Fruit fly (Drosophila melanogaster) whole organism, embryonic: ENCODE measurements around the gene CG18262.

Experiments used
- B-H1 ChIP-seq: fragments of 200-800 bp; sonication (Bioruptor generic); IDR thresholded peaks from 3 replicates; pipeline ENCODE4 v1.3.6; 2022; ENCODE audit warnings: missing biosample characterization, missing genetic modification characterization
- CG10267 ChIP-seq: fragments of 200-800 bp; sonication (Bioruptor generic); optimal IDR thresholded peaks from 2 replicates; lab custom pipeline; 2018; ENCODE audit warnings: missing biosample characterization, mild to moderate bottlenecking, missing genetic modification characterization, moderate library complexity
- CG10366 ChIP-seq: fragments of 200-800 bp; sonication (Bioruptor generic); IDR thresholded peaks from 2 replicates; pipeline ENCODE4 v1.3.6; 2022; ENCODE audit warnings: missing biosample characterization, missing genetic modification characterization
- CG12219 ChIP-seq: fragments of 200-800 bp; sonication (Bioruptor generic); optimal IDR thresholded peaks from 3 replicates; lab custom pipeline; 2018; ENCODE audit warnings: missing biosample characterization, mild to moderate bottlenecking, missing genetic modification characterization
- CG12744 ChIP-seq: fragments of 200-800 bp; sonication (Bioruptor generic); optimal IDR thresholded peaks from 2 replicates; lab custom pipeline; 2016; ENCODE audit warnings: missing biosample characterization, missing genetic modification characterization
- CG13624 ChIP-seq: fragments of 200-800 bp; sonication (Bioruptor generic); optimal IDR thresholded peaks from 2 replicates; lab custom pipeline; 2016; ENCODE audit warnings: missing biosample characterization, missing genetic modification characterization
- CG13775 ChIP-seq: fragments of 200-800 bp; sonication (Bioruptor generic); optimal IDR thresholded peaks from 3 replicates; lab custom pipeline; 2017; ENCODE audit warnings: missing biosample characterization, mild to moderate bottlenecking, missing genetic modification characterization
- CG18011 ChIP-seq: fragments of 200-800 bp; sonication (Bioruptor generic); optimal IDR thresholded peaks from 2 replicates; lab custom pipeline; 2017; ENCODE audit warnings: missing biosample characterization, missing genetic modification characterization, mild to moderate bottlenecking, moderate library complexity, missing genotype
- CG2678 ChIP-seq: fragments of 200-800 bp; sonication (Bioruptor generic); optimal IDR thresholded peaks from 3 replicates; lab custom pipeline; 2019; ENCODE audit warnings: missing biosample characterization, mild to moderate bottlenecking, missing genetic modification characterization, moderate library complexity
- CG3163 ChIP-seq: fragments of 200-800 bp; sonication (Bioruptor generic); optimal IDR thresholded peaks from 3 replicates; lab custom pipeline; 2016; ENCODE audit warnings: missing biosample characterization, missing genetic modification characterization
- CG3847 ChIP-seq: fragments of 200-800 bp; sonication (Bioruptor generic); IDR thresholded peaks from 2 replicates; pipeline ENCODE4 v1.3.6; 2022; ENCODE audit warnings: missing biosample characterization, missing genetic modification characterization
- CG4360 ChIP-seq: fragments of 200-800 bp; sonication (Bioruptor generic); IDR thresholded peaks from 2 replicates; pipeline ENCODE4 v1.3.6; 2022; ENCODE audit warnings: missing biosample characterization, missing genetic modification characterization
- CG4617 ChIP-seq: fragments of 200-800 bp; sonication (Bioruptor generic); optimal IDR thresholded peaks from 3 replicates; lab custom pipeline; 2016; ENCODE audit warnings: missing biosample characterization, missing genetic modification characterization, borderline replicate concordance
- CG6254 ChIP-seq: fragments of 200-800 bp; sonication (Bioruptor generic); optimal IDR thresholded peaks from 3 replicates; lab custom pipeline; 2017; ENCODE audit warnings: mild to moderate bottlenecking, missing biosample characterization, missing genetic modification reagents, missing genetic modification characterization
- CG7556 ChIP-seq: fragments of 200-800 bp; sonication (Bioruptor generic); optimal IDR thresholded peaks from 2 replicates; lab custom pipeline; 2017; ENCODE audit warnings: missing biosample characterization, mild to moderate bottlenecking, missing genetic modification characterization
- CG8089 ChIP-seq: fragments of 200-800 bp; sonication (Bioruptor generic); optimal IDR thresholded peaks from 3 replicates; lab custom pipeline; 2016; ENCODE audit warnings: missing biosample characterization, missing genetic modification characterization
- CG9437 ChIP-seq: fragments of 200-800 bp; sonication (Bioruptor generic); optimal IDR thresholded peaks from 2 replicates; lab custom pipeline; 2018; ENCODE audit warnings: missing biosample characterization, mild to moderate bottlenecking, missing genetic modification characterization
- CG9817 ChIP-seq: fragments of 200-800 bp; sonication (Bioruptor generic); optimal IDR thresholded peaks from 2 replicates; lab custom pipeline; 2018; ENCODE audit warnings: missing biosample characterization, mild to moderate bottlenecking, missing genetic modification characterization, moderate library complexity
- CTCF ChIP-seq: fragments of 200-800 bp; sonication (Bioruptor generic); optimal IDR thresholded peaks from 2 replicates; lab custom pipeline; 2017; ENCODE audit warnings: missing biosample characterization, mild to moderate bottlenecking, missing genetic modification characterization, moderate library complexity
- CoRest ChIP-seq: fragments of 200-800 bp; sonication (Bioruptor generic); optimal IDR thresholded peaks from 3 replicates; lab custom pipeline; 2018; ENCODE audit warnings: missing biosample characterization, mild to moderate bottlenecking, missing genetic modification characterization, moderate library complexity
- D19B ChIP-seq: fragments of 200-800 bp; sonication (Bioruptor generic); optimal IDR thresholded peaks from 2 replicates; lab custom pipeline; 2017; ENCODE audit warnings: missing biosample characterization, mild to moderate bottlenecking, missing genetic modification characterization
- H15 ChIP-seq: fragments of 200-800 bp; sonication (Bioruptor generic); IDR thresholded peaks from 3 replicates; pipeline ENCODE4 v1.3.6; 2022; ENCODE audit warnings: missing biosample characterization, missing genetic modification characterization
- HLH54F ChIP-seq: fragments of 200-800 bp; sonication (Bioruptor generic); optimal IDR thresholded peaks from 3 replicates; lab custom pipeline; 2016; ENCODE audit warnings: missing biosample characterization, missing genetic modification characterization
- Hmr ChIP-seq: fragments of 200-800 bp; sonication (Bioruptor generic); optimal IDR thresholded peaks from 3 replicates; lab custom pipeline; 2017; ENCODE audit warnings: mild to moderate bottlenecking, missing biosample characterization, missing genetic modification reagents, missing genetic modification characterization
- Hr3 ChIP-seq: fragments of 200-800 bp; sonication (Bioruptor generic); optimal IDR thresholded peaks from 3 replicates; lab custom pipeline; 2016; ENCODE audit warnings: missing biosample characterization, missing genetic modification characterization
- Hr39 ChIP-seq: fragments of >200 bp; optimal IDR thresholded peaks from 2 replicates; lab custom pipeline; 2017
- Hr51 ChIP-seq, 2 experiments: fragments of 200-800 bp; sonication (Bioruptor generic); optimal IDR thresholded peaks; 2 replicates in 1 of 2; 3 replicates in 1 of 2; lab custom pipeline; 2016 to 2018; ENCODE audit warnings: missing biosample characterization in 2 of 2, missing genetic modification characterization in 2 of 2, mild to moderate bottlenecking in 1 of 2, moderate library complexity in 1 of 2
- Hr78 ChIP-seq, 2 experiments: fragments of 200-800 bp in 1 of 2; fragments of >200 bp in 1 of 2; sonication (Bioruptor generic) in 1 of 2; optimal IDR thresholded peaks; 2 replicates each; lab custom pipeline; 2017 to 2019; ENCODE audit warnings: missing biosample characterization in 2 of 2, missing genetic modification characterization in 2 of 2, mild to moderate bottlenecking in 1 of 2, moderate library complexity in 1 of 2
- Lhr ChIP-seq: fragments of 200-800 bp; sonication (Bioruptor generic); optimal IDR thresholded peaks from 3 replicates; lab custom pipeline; 2017; ENCODE audit warnings: mild to moderate bottlenecking, missing biosample characterization, missing genetic modification reagents, missing genetic modification characterization
- Lim3 ChIP-seq: fragments of 200-800 bp; sonication (Bioruptor generic); IDR thresholded peaks from 2 replicates; pipeline ENCODE4 v1.3.6; 2022; ENCODE audit warnings: missing biosample characterization, missing genetic modification characterization
- Optix ChIP-seq: fragments of 200-800 bp; sonication (Bioruptor generic); IDR thresholded peaks from 3 replicates; pipeline ENCODE4 v1.3.6; 2022; ENCODE audit warnings: missing biosample characterization, missing genetic modification characterization
- Pdp1 ChIP-seq, 2 experiments: fragments of 200-800 bp; sonication (Bioruptor generic); optimal IDR thresholded peaks; 3 replicates each; lab custom pipeline; 2016; ENCODE audit warnings: missing biosample characterization in 2 of 2, missing genetic modification characterization in 2 of 2, mild to moderate bottlenecking in 1 of 2, moderate library complexity in 1 of 2
- Rfx ChIP-seq: fragments of 200-800 bp; sonication (Bioruptor generic); IDR thresholded peaks from 2 replicates; pipeline ENCODE4 v1.3.6; 2022; ENCODE audit warnings: missing biosample characterization, missing genetic modification characterization
- Trl ChIP-seq, 3 experiments: fragments of >200 bp in 2 of 3; fragments of 200-800 bp in 1 of 3; sonication (Bioruptor generic) in 1 of 3; optimal IDR thresholded peaks; 2 replicates in 1 of 3; 3 replicates in 2 of 3; lab custom pipeline; 2016 to 2017; ENCODE audit warnings: missing biosample characterization in 1 of 3, missing genetic modification characterization in 1 of 3
- abd-A ChIP-seq: fragments of 200-800 bp; sonication (Bioruptor generic); optimal IDR thresholded peaks from 3 replicates; lab custom pipeline; 2019; ENCODE audit warnings: missing biosample characterization, mild to moderate bottlenecking, missing genetic modification characterization, moderate library complexity
- bcd ChIP-seq: fragments of 200-800 bp; sonication (Bioruptor generic); optimal IDR thresholded peaks from 2 replicates; lab custom pipeline; 2017; ENCODE audit warnings: missing biosample characterization, mild to moderate bottlenecking, missing genetic modification characterization
- btn ChIP-seq: fragments of 200-800 bp; sonication (Bioruptor generic); optimal IDR thresholded peaks from 2 replicates; lab custom pipeline; 2016; ENCODE audit warnings: missing biosample characterization, missing genetic modification characterization
- caup ChIP-seq: fragments of 200-800 bp; sonication (Bioruptor generic); optimal IDR thresholded peaks from 3 replicates; lab custom pipeline; 2017; ENCODE audit warnings: missing biosample characterization, mild to moderate bottlenecking, missing genetic modification characterization, moderate library complexity; ENCODE audit not compliant: severe bottlenecking
- dmrt99B ChIP-seq: fragments of 200-800 bp; sonication (Bioruptor generic); optimal IDR thresholded peaks from 2 replicates; lab custom pipeline; 2018; ENCODE audit warnings: missing biosample characterization, mild to moderate bottlenecking, missing genetic modification characterization, moderate library complexity
- grau ChIP-seq: fragments of 200-800 bp; optimal IDR thresholded peaks from 3 replicates; lab custom pipeline; 2019; ENCODE audit warnings: missing biosample characterization, mild to moderate bottlenecking, missing genetic modification characterization, moderate library complexity
- odd ChIP-seq: fragments of 200-800 bp; sonication (Bioruptor generic); optimal IDR thresholded peaks from 2 replicates; lab custom pipeline; 2017; ENCODE audit warnings: missing biosample characterization, mild to moderate bottlenecking, missing genetic modification characterization
- pb ChIP-seq: fragments of 200-800 bp; sonication (Bioruptor generic); optimal IDR thresholded peaks from 3 replicates; lab custom pipeline; 2016; ENCODE audit warnings: missing biosample characterization, missing genetic modification characterization
- pita ChIP-seq: fragments of 200-800 bp; sonication (Bioruptor generic); optimal IDR thresholded peaks from 2 replicates; lab custom pipeline; 2017; ENCODE audit warnings: missing biosample characterization, mild to moderate bottlenecking, missing genetic modification characterization
- pum ChIP-seq: fragments of 200-800 bp; sonication (Bioruptor generic); optimal IDR thresholded peaks from 2 replicates; lab custom pipeline; 2016; ENCODE audit warnings: missing biosample characterization, missing genetic modification characterization
- pzg ChIP-seq: fragments of 200-800 bp; sonication (Bioruptor generic); optimal IDR thresholded peaks from 3 replicates; lab custom pipeline; 2018; ENCODE audit warnings: missing biosample characterization, mild to moderate bottlenecking, missing genetic modification characterization, moderate library complexity
- row ChIP-seq: fragments of 200-800 bp; sonication (Bioruptor generic); IDR thresholded peaks from 3 replicates; pipeline ENCODE4 v1.3.6; 2022; ENCODE audit warnings: missing biosample characterization, missing genetic modification characterization
- sd ChIP-seq: fragments of 200-800 bp; sonication (Bioruptor generic); optimal IDR thresholded peaks from 3 replicates; lab custom pipeline; 2018; ENCODE audit warnings: missing biosample characterization, mild to moderate bottlenecking, missing genetic modification characterization, moderate library complexity
- sisA ChIP-seq: fragments of 200-800 bp; sonication (Bioruptor generic); IDR thresholded peaks from 2 replicates; pipeline ENCODE4 v1.3.6; 2022; ENCODE audit warnings: missing biosample characterization, missing genetic modification characterization
- tgo ChIP-seq: fragments of 200-800 bp; sonication (Bioruptor generic); IDR thresholded peaks from 3 replicates; pipeline ENCODE4 v1.3.6; 2022; ENCODE audit warnings: missing biosample characterization, missing genetic modification characterization
- trem ChIP-seq: fragments of 200-800 bp; optimal IDR thresholded peaks from 3 replicates; lab custom pipeline; 2019; ENCODE audit warnings: missing biosample characterization, mild to moderate bottlenecking, missing genetic modification characterization, moderate library complexity

Gene CG18262

DNA sequence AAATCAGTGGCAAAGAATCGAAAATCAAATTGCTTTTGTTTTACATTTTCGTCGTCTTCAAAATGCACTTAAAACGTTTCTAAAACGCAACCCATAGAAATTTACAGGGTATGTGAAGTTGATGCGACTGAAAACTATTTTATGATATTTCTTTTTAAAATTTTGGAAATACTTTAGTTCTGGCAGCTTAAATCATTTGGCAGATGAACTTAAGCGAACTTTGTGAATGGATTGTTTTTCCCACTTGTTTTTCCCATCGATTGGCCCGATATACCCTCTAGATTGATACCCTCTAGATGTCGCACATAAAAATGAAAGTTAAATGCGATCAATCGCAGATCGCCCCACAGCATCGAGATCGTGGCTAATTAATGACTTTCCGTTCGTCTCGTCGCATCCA lies 26.6 kb upstream of the CG18262 start (continued):
- TF ChIP-seq Pdp1 (GFP tag; optimal IDR thresholded peaks at IDR 0.05; lab: Kevin White, UChicago) = peak; percentile 31 to 43
- TF ChIP-seq Hr51 (GFP tag; optimal IDR thresholded peaks at IDR 0.05; lab: Kevin White, UChicago) = peak in 1 of 2 experiments; percentile 65
- TF ChIP-seq Hr3 (GFP tag; lab: Kevin White, UChicago) = peak; percentile 52
- peak; percentile 47 for TF ChIP-seq CoRest (tag; lab: Kevin White, UChicago)
- TF ChIP-seq pum (GFP tag; lab: Kevin White, UChicago) = peak; percentile 42
- TF ChIP-seq odd (GFP tag; lab: Kevin White, UChicago) = no peak
- TF ChIP-seq CTCF (GFP tag; lab: Kevin White, UChicago) = no peak
- no peak for TF ChIP-seq caup (GFP tag; lab: Kevin White, UChicago)
- TF ChIP-seq trem (tag; lab: Kevin White, UChicago) = peak; percentile 40
- peak; percentile 71 for TF ChIP-seq Optix
- no peak for TF ChIP-seq Trl (optimal IDR thresholded peaks at IDR 0.05; lab: Kevin White, UChicago)
- TF ChIP-seq Trl (GFP tag; optimal IDR thresholded peaks at IDR 0.05; lab: Kevin White, UChicago) = peak; percentile 21
- peak; percentile 2 for TF ChIP-seq CG9437 (GFP tag; lab: Kevin White, UChicago)
- peak; percentile 50 for TF ChIP-seq CG6254
- TF ChIP-seq Rfx (GFP tag; lab: Robert Waterston, UW) = no peak
- TF ChIP-seq row (GFP tag; lab: Robert Waterston, UW) = peak; percentile 67
- peak; percentile 64 for TF ChIP-seq CG2678
- TF ChIP-seq D19B (GFP tag; lab: Kevin White, UChicago) = peak; percentile 23
- TF ChIP-seq Hr39 = no peak
- TF ChIP-seq dmrt99B (tag; lab: Kevin White, UChicago) = peak; percentile 78
- TF ChIP-seq tgo (GFP tag; lab: Robert Waterston, UW) = peak; percentile 45; the same call in 1 of the 3 replicates
- TF ChIP-seq CG10267 (tag; lab: Kevin White, UChicago) = peak; percentile 57
- TF ChIP-seq B-H1 = 0 out of 3 replicates have a peak, but pooled peaks have one; percentile 32
- TF ChIP-seq Hmr (GFP tag; lab: Kevin White, UChicago) = no peak
- TF ChIP-seq bcd (GFP tag; lab: Kevin White, UChicago) = peak; percentile 18
- TF ChIP-seq CG7556 = peak; percentile 24
- TF ChIP-seq CG18011 (GFP tag; lab: Kevin White, UChicago) = no peak
- TF ChIP-seq H15 (GFP tag; lab: Robert Waterston, UW) = peak; percentile 72
- TF ChIP-seq grau = peak; percentile 57
- peak; percentile 67 for TF ChIP-seq sisA (GFP tag; lab: Robert Waterston, UW)
- TF ChIP-seq HLH54F = no peak
- TF ChIP-seq Hr78 (GFP tag; optimal IDR thresholded peaks at IDR 0.05; lab: Kevin White, UChicago) = no peak
- TF ChIP-seq abd-A (tag; lab: Kevin White, UChicago) = no peak
- TF ChIP-seq pita (GFP tag; lab: Kevin White, UChicago) = no peak
- TF ChIP-seq CG9817 (tag; lab: Kevin White, UChicago) = no peak
- TF ChIP-seq CG13775 (GFP tag; lab: Kevin White, UChicago) = peak; percentile 33
- peak; percentile 23 for TF ChIP-seq CG8089 (GFP tag; lab: Kevin White, UChicago)
- TF ChIP-seq CG12744 (GFP tag; lab: Kevin White, UChicago) = no peak
- no peak for TF ChIP-seq pzg (GFP tag; lab: Kevin White, UChicago)
- 0 out of 2 replicates have a peak, but pooled peaks have one; percentile 20 for TF ChIP-seq CG3847 (GFP tag; lab: Robert Waterston, UW)
- TF ChIP-seq Lhr (GFP tag; lab: Kevin White, UChicago) = peak; percentile 14
- TF ChIP-seq CG12219 (GFP tag; lab: Kevin White, UChicago) = peak; percentile 40
- TF ChIP-seq CG4360 (GFP tag; lab: Robert Waterston, UW) = no peak
- TF ChIP-seq btn (GFP tag; lab: Kevin White, UChicago) = peak; percentile 27
- TF ChIP-seq sd (tag; lab: Kevin White, UChicago) = peak; percentile 9
- TF ChIP-seq CG3163 (GFP tag; lab: Kevin White, UChicago) = no peak
- TF ChIP-seq CG13624 (GFP tag; lab: Kevin White, UChicago) = no peak
- TF ChIP-seq CG4617 (GFP tag; lab: Kevin White, UChicago) = no peak
- no peak for TF ChIP-seq pb (GFP tag; lab: Kevin White, UChicago)
- TF ChIP-seq CG10366 (GFP tag; lab: Robert Waterston, UW) = peak; percentile 54; the same call in 1 of the 2 replicates
- no peak for TF ChIP-seq Lim3
